Worm (Caenorhabditis elegans) whole organism, early embryonic: ENCODE data around the gene ubc-26.

Source experiments
- B0310.2 ChIP-seq: sonication (generic microtip); optimal IDR thresholded peaks from 2 replicates; lab custom pipeline; 2016; ENCODE audit warnings: mild to moderate bottlenecking, missing genetic modification characterization, missing compliant biosample characterization
- F13C5.2 ChIP-seq: sonication (generic microtip); optimal IDR thresholded peaks from 2 replicates; lab custom pipeline; 2017; ENCODE audit warnings: mild to moderate bottlenecking, missing genetic modification characterization, inconsistent platforms, missing compliant biosample characterization
- ama-1 ChIP-seq: fragments of 150-350 bp; optimal IDR thresholded peaks from 2 replicates; lab custom pipeline; 2014
- ceh-36 ChIP-seq: sonication (generic microtip); optimal IDR thresholded peaks from 2 replicates; lab custom pipeline; 2016; ENCODE audit warnings: missing genetic modification characterization, inconsistent platforms, missing compliant biosample characterization
- ets-7 ChIP-seq: sonication (generic microtip); optimal IDR thresholded peaks from 2 replicates; lab custom pipeline; 2016; ENCODE audit warnings: missing genotype, missing genetic modification characterization, missing compliant biosample characterization
- flt-1 ChIP-seq: fragments of 200-800 bp; sonication (Bioruptor generic); IDR thresholded peaks from 2 replicates; pipeline ENCODE4 v1.3.6; 2022; ENCODE audit warnings: missing genetic modification characterization, missing compliant biosample characterization
- hmbx-1 ChIP-seq: sonication (generic microtip); optimal IDR thresholded peaks from 2 replicates; lab custom pipeline; 2016; ENCODE audit warnings: mild to moderate bottlenecking, missing genetic modification characterization, missing compliant biosample characterization
- hmg-4 ChIP-seq: fragments of 200-800 bp; sonication (Bioruptor generic); optimal IDR thresholded peaks from 2 replicates; lab custom pipeline; 2018; ENCODE audit warnings: mild to moderate bottlenecking, missing genetic modification characterization, missing compliant biosample characterization
- pes-1 ChIP-seq: fragments of 200-800 bp; sonication (Bioruptor generic); IDR thresholded peaks from 2 replicates; pipeline ENCODE4 v1.3.6; 2022; ENCODE audit warnings: missing genetic modification reagents, missing genetic modification characterization, missing compliant biosample characterization
- scrt-1 ChIP-seq: fragments of 200-800 bp; sonication (Bioruptor generic); IDR thresholded peaks from 2 replicates; pipeline ENCODE4 v1.3.6; 2022; ENCODE audit warnings: missing genetic modification characterization, missing compliant biosample characterization
- tbx-11 ChIP-seq: fragments of 200-800 bp; sonication (Bioruptor generic); IDR thresholded peaks from 2 replicates; pipeline ENCODE4 v1.3.6; 2022; ENCODE audit warnings: missing genetic modification characterization, missing compliant biosample characterization
- tbx-37 ChIP-seq: fragments of 200-800 bp; sonication (Bioruptor generic); conservative IDR thresholded peaks from 2 replicates; pipeline ENCODE4 v1.3.6; 2022; ENCODE audit warnings: missing genetic modification reagents, missing genetic modification characterization, missing compliant biosample characterization

- no peak for TF ChIP-seq flt-1 (GFP tag; lab: Robert Waterston, UW)
- TF ChIP-seq ama-1: no peak
- TF ChIP-seq hmbx-1 (tag; lab: Kevin White, UChicago): no peak
- TF ChIP-seq ets-7 (tag; lab: Kevin White, UChicago): no peak
- no peak for TF ChIP-seq ceh-36 (tag; lab: Kevin White, UChicago)
- TF ChIP-seq tbx-11 (GFP tag; lab: Robert Waterston, UW): no peak
- no peak for TF ChIP-seq B0310.2
- TF ChIP-seq F13C5.2: no peak
- no peak for TF ChIP-seq tbx-37 (GFP tag; lab: Robert Waterston, UW)
- TF ChIP-seq pes-1: no peak
- no peak for TF ChIP-seq scrt-1 (GFP tag; lab: Robert Waterston, UW)
- no peak for TF ChIP-seq hmg-4 (GFP tag; lab: Kevin White, UChicago)
Measured at ce11 chrII:2871816-2872215, 28.3 kb downstream of the ubc-26 start, which contains the start of gene Y110A2AL.10.
